Fruit fly (Drosophila melanogaster) S2 (cell line): ENCODE data around the gene CG1394.

Experiments
- CG8478 ChIP-seq: fragments of >200 bp; optimal IDR thresholded peaks from 2 replicates; lab custom pipeline; 2018
- CTCF ChIP-seq, 2 experiments: fragments of >200 bp; optimal IDR thresholded peaks; 2 replicates each; lab custom pipeline; 2018

- no peak for TF ChIP-seq CG8478
- TF ChIP-seq CTCF (optimal IDR thresholded peaks at IDR 0.05; lab: Kevin White, UChicago), result no peak
These were observed 10.6 kb downstream of the CG1394 start, which contains the start of gene CG32668 for dm6 chrX:11159710-11160446.
